Worm (Caenorhabditis elegans) whole organism, L1 larva: ENCODE measurements around the gene srg-56.

Source experiments
- C34B4.2 ChIP-seq: sonication (generic microtip); optimal IDR thresholded peaks from 2 replicates; lab custom pipeline; 2017; ENCODE audit warnings: mild to moderate bottlenecking, missing genetic modification characterization, missing compliant biosample characterization
- Y116A8C.19 ChIP-seq: sonication (generic microtip); optimal IDR thresholded peaks from 2 replicates; lab custom pipeline; 2016; ENCODE audit warnings: missing compliant biosample characterization, missing genetic modification characterization, borderline replicate concordance
- alr-1 ChIP-seq: fragments of 200-800 bp; sonication (Bioruptor generic); optimal IDR thresholded peaks from 2 replicates; lab custom pipeline; 2018; ENCODE audit warnings: borderline replicate concordance, mild to moderate bottlenecking, missing genetic modification characterization, missing compliant biosample characterization
- ama-1 ChIP-seq: fragments of 150-350 bp; optimal IDR thresholded peaks from 2 replicates; lab custom pipeline; 2014
- ceh-63 ChIP-seq: fragments of 200-800 bp; sonication (Bioruptor generic); optimal IDR thresholded peaks from 2 replicates; lab custom pipeline; 2018; ENCODE audit warnings: mild to moderate bottlenecking, missing genetic modification characterization, missing compliant biosample characterization
- ceh-82 ChIP-seq, 3 experiments: fragments of 150-350 bp in 1 of 3; sonication (generic microtip) in 2 of 3; optimal IDR thresholded peaks; 2 replicates each; lab custom pipeline; 2014 to 2017; ENCODE audit warnings: missing biosample characterization in 3 of 3, missing genetic modification characterization in 3 of 3
- ceh-88 ChIP-seq: fragments of 200-800 bp; sonication (Bioruptor generic); IDR thresholded peaks from 2 replicates; pipeline ENCODE4 v1.3.6; 2022; ENCODE audit warnings: missing genetic modification characterization, missing compliant biosample characterization
- efl-1 ChIP-seq, 4 experiments: fragments of 150-350 bp; optimal IDR thresholded peaks in 3 of 4; peaks in 1 of 4; 1 replicate in 1 of 4; 2 replicates in 3 of 4; lab custom pipeline; 2014; ENCODE audit warnings: missing biosample characterization in 2 of 4, missing genetic modification characterization in 2 of 4, missing genetic modification reagents in 2 of 4
- egl-13 ChIP-seq: sonication (generic microtip); optimal IDR thresholded peaks from 2 replicates; lab custom pipeline; 2016; ENCODE audit warnings: missing genotype, missing genetic modification reagents, missing genetic modification characterization, missing compliant biosample characterization
- elt-2 ChIP-seq: sonication (generic microtip); optimal IDR thresholded peaks from 2 replicates; lab custom pipeline; 2016; ENCODE audit warnings: missing genetic modification characterization, mild to moderate bottlenecking, inconsistent platforms, missing compliant biosample characterization, missing genetic modification reagents
- fkh-10 ChIP-seq: sonication (generic microtip); optimal IDR thresholded peaks from 2 replicates; lab custom pipeline; 2017; ENCODE audit warnings: missing biosample characterization, missing genetic modification reagents, missing genetic modification characterization
- fkh-4 ChIP-seq: sonication (generic microtip); optimal IDR thresholded peaks from 2 replicates; lab custom pipeline; 2016; ENCODE audit warnings: missing compliant biosample characterization, missing genetic modification characterization, borderline replicate concordance
- fos-1 ChIP-seq: fragments of 150-350 bp; optimal IDR thresholded peaks from 2 replicates; lab custom pipeline; 2014; ENCODE audit warnings: missing biosample characterization, missing genetic modification characterization
- hlh-17 ChIP-seq: fragments of 200-800 bp; sonication (Bioruptor generic); optimal IDR thresholded peaks from 2 replicates; lab custom pipeline; 2018; ENCODE audit warnings: missing genetic modification characterization, mild to moderate bottlenecking, missing compliant biosample characterization, moderate library complexity, borderline replicate concordance
- isw-1 ChIP-seq: fragments of 200-800 bp; sonication (Bioruptor generic); IDR thresholded peaks from 2 replicates; pipeline ENCODE4 v1.3.6; 2022; ENCODE audit warnings: missing genetic modification characterization, missing compliant biosample characterization
- lin-13 ChIP-seq: fragments of 150-350 bp; optimal IDR thresholded peaks from 2 replicates; lab custom pipeline; 2014; ENCODE audit warnings: missing biosample characterization, missing genetic modification reagents, missing genetic modification characterization
- lin-35 ChIP-seq, 2 experiments: fragments of 150-350 bp; optimal IDR thresholded peaks; 2 replicates each; lab custom pipeline; 2014; ENCODE audit warnings: missing biosample characterization in 2 of 2, missing genetic modification characterization in 2 of 2, missing genetic modification reagents in 2 of 2
- lin-39 ChIP-seq: fragments of 150-350 bp; optimal IDR thresholded peaks from 2 replicates; lab custom pipeline; 2014; ENCODE audit warnings: missing biosample characterization, missing genetic modification reagents, missing genetic modification characterization
- lsy-2 ChIP-seq, 2 experiments: fragments of 150-350 bp; optimal IDR thresholded peaks; 2 replicates each; lab custom pipeline; 2014; ENCODE audit warnings: missing biosample characterization in 2 of 2, missing genetic modification characterization in 2 of 2
- mab-9 ChIP-seq: fragments of 200-800 bp; sonication (Bioruptor generic); IDR thresholded peaks from 2 replicates; pipeline ENCODE4 v1.3.6; 2022; ENCODE audit warnings: missing genetic modification reagents, missing genetic modification characterization, missing compliant biosample characterization
- mep-1 ChIP-seq: fragments of 150-350 bp; optimal IDR thresholded peaks from 2 replicates; lab custom pipeline; 2014; ENCODE audit warnings: missing biosample characterization, missing genetic modification characterization
- nhr-11 ChIP-seq: fragments of 150-350 bp; optimal IDR thresholded peaks from 2 replicates; lab custom pipeline; 2014; ENCODE audit warnings: missing biosample characterization, missing genetic modification characterization
- nhr-12 ChIP-seq: sonication (generic microtip); optimal IDR thresholded peaks from 2 replicates; lab custom pipeline; 2017; ENCODE audit warnings: missing biosample characterization, missing genetic modification characterization
- nhr-47 ChIP-seq: sonication (generic microtip); optimal IDR thresholded peaks from 2 replicates; lab custom pipeline; 2016; ENCODE audit warnings: mild to moderate bottlenecking, missing genetic modification characterization, moderate library complexity, missing compliant biosample characterization
- nhr-71 ChIP-seq: sonication (generic microtip); optimal IDR thresholded peaks from 2 replicates; lab custom pipeline; 2016; ENCODE audit warnings: mild to moderate bottlenecking, missing genetic modification characterization, moderate library complexity, missing compliant biosample characterization
- nhr-76 ChIP-seq: sonication (generic microtip); optimal IDR thresholded peaks from 2 replicates; lab custom pipeline; 2017; ENCODE audit warnings: missing biosample characterization, missing genetic modification characterization
- nhr-84 ChIP-seq: sonication (generic microtip); optimal IDR thresholded peaks from 2 replicates; lab custom pipeline; 2017; ENCODE audit warnings: missing biosample characterization, missing genetic modification characterization
- nhr-85 ChIP-seq: sonication (generic microtip); peaks from one replicate; lab custom pipeline; 2016; ENCODE audit warnings: missing genetic modification characterization, inconsistent platforms, missing compliant biosample characterization
- nhr-90 ChIP-seq: sonication (generic microtip); optimal IDR thresholded peaks from 2 replicates; lab custom pipeline; 2016; ENCODE audit warnings: mild to moderate bottlenecking, missing genetic modification characterization, missing compliant biosample characterization; ENCODE audit not compliant: poor library complexity
- pag-3 ChIP-seq: sonication (generic microtip); optimal IDR thresholded peaks from 2 replicates; lab custom pipeline; 2017; ENCODE audit warnings: missing genetic modification characterization, mild to moderate bottlenecking, missing compliant biosample characterization, antibody characterized with exemption, borderline replicate concordance; ENCODE audit not compliant: insufficient read depth
- pqm-1 ChIP-seq: sonication (generic microtip); optimal IDR thresholded peaks from 3 replicates; lab custom pipeline; 2017; ENCODE audit warnings: missing biosample characterization, missing genetic modification characterization
- snpc-4 ChIP-seq: fragments of 150-350 bp; optimal IDR thresholded peaks from 2 replicates; lab custom pipeline; 2014; ENCODE audit warnings: missing biosample characterization, missing genetic modification characterization
- snu-23 ChIP-seq: sonication (generic microtip); optimal IDR thresholded peaks from 2 replicates; lab custom pipeline; 2016; ENCODE audit warnings: missing genetic modification characterization, missing compliant biosample characterization
- sox-4 ChIP-seq: sonication (generic microtip); optimal IDR thresholded peaks from 2 replicates; lab custom pipeline; 2016; ENCODE audit warnings: missing genetic modification characterization, missing compliant biosample characterization
- sup-37 ChIP-seq: fragments of 200-800 bp; sonication (Bioruptor generic); optimal IDR thresholded peaks from 2 replicates; lab custom pipeline; 2018; ENCODE audit warnings: mild to moderate bottlenecking, missing genetic modification characterization, missing compliant biosample characterization
- tbx-2 ChIP-seq: sonication (generic microtip); optimal IDR thresholded peaks from 2 replicates; lab custom pipeline; 2016; ENCODE audit warnings: missing genetic modification characterization, missing compliant biosample characterization
- unc-130 ChIP-seq: fragments of 150-350 bp; optimal IDR thresholded peaks from 2 replicates; lab custom pipeline; 2017; ENCODE audit warnings: missing biosample characterization, missing genetic modification characterization, inconsistent platforms
- unc-98 ChIP-seq: fragments of 200-800 bp; sonication (Bioruptor generic); IDR thresholded peaks from 2 replicates; pipeline ENCODE4 v1.3.6; 2022; ENCODE audit warnings: missing genetic modification characterization, missing compliant biosample characterization
- vab-15 ChIP-seq: sonication (generic microtip); optimal IDR thresholded peaks from 2 replicates; lab custom pipeline; 2017; ENCODE audit warnings: missing genotype, mild to moderate bottlenecking, missing genetic modification characterization, missing compliant biosample characterization
- xbp-1 ChIP-seq: sonication (generic microtip); optimal IDR thresholded peaks from 2 replicates; lab custom pipeline; 2016; ENCODE audit warnings: missing genetic modification characterization, missing compliant biosample characterization
- zag-1 ChIP-seq: fragments of 150-350 bp; optimal IDR thresholded peaks from 2 replicates; lab custom pipeline; 2014; ENCODE audit warnings: missing biosample characterization, missing genetic modification characterization
- ztf-4 ChIP-seq: fragments of 150-350 bp; optimal IDR thresholded peaks from 2 replicates; lab custom pipeline; 2014; ENCODE audit warnings: missing biosample characterization, missing genetic modification characterization

The srg-56 gene

ce11 chrV:2727101-2727500 lies 11.0 kb downstream of the srg-56 start, which contains the start of gene str-13:
TSS of gene str-13 (minus strand) at chrV:2727201.
- TF ChIP-seq nhr-85 = peak; percentile 39
- TF ChIP-seq mab-9 = no peak

- no peak for TF ChIP-seq vab-15
- no peak for TF ChIP-seq nhr-84 (tag; lab: Kevin White, UChicago)
- no peak for TF ChIP-seq egl-13
- no peak for TF ChIP-seq pqm-1 (tag; lab: Kevin White, UChicago)
- no peak for TF ChIP-seq fos-1 (tag; lab: Kevin White, UChicago)
- TF ChIP-seq isw-1 (GFP tag; lab: Robert Waterston, UW) = no peak
- TF ChIP-seq lsy-2 (tag; optimal IDR thresholded peaks at IDR 0.05; lab: Kevin White, UChicago) = no peak
Measured at ce11 chrV:2725225-2725624, 12.8 kb downstream of the srg-56 start, which contains the start of gene srg-59. TSS of gene srg-59 (minus strand) at chrV:2725325.

ce11 chrV:2722555-2722954 lies 15.5 kb downstream of the srg-56 start, which contains the start of gene srg-60:
TSS of gene srg-60 (minus strand) at chrV:2722655.
- no peak for TF ChIP-seq ztf-4 (tag; lab: Kevin White, UChicago)
- no peak for TF ChIP-seq sup-37
- TF ChIP-seq ceh-82 (tag; optimal IDR thresholded peaks at IDR 0.05; lab: Kevin White, UChicago) = no peak
- TF ChIP-seq nhr-84 (tag; lab: Kevin White, UChicago) = no peak
- no peak for TF ChIP-seq tbx-2 (tag; lab: Kevin White, UChicago)
- TF ChIP-seq ceh-63 (GFP tag; lab: Kevin White, UChicago) = no peak
- TF ChIP-seq pag-3 = no peak
- TF ChIP-seq nhr-11 (tag; lab: Kevin White, UChicago) = no peak

- TF ChIP-seq lin-35 (GFP tag; optimal IDR thresholded peaks at IDR 0.05; lab: Kevin White, UChicago) (no peak), lin-13 (GFP tag; lab: Kevin White, UChicago) (no peak), lin-39 (tag; lab: Kevin White, UChicago) (no peak), C34B4.2 (tag; lab: Kevin White, UChicago) (no peak), unc-98 (GFP tag; lab: Robert Waterston, UW) (no peak), zag-1 (tag; lab: Kevin White, UChicago) (no peak), nhr-85 (no peak), ceh-82 (tag; optimal IDR thresholded peaks at IDR 0.05; lab: Kevin White, UChicago) (no peak), ceh-63 (GFP tag; lab: Kevin White, UChicago) (no peak), ama-1 (lab: Kevin White, UChicago) (no peak), nhr-90 (tag; lab: Kevin White, UChicago) (no peak)
Measured at ce11 chrV:2720763-2721162, 17.3 kb downstream of the srg-56 start, which contains the start of gene srt-27. TSS of gene srt-27 (minus strand) at chrV:2720863.

ce11 chrV:2718688-2719185 lies 19.3 kb downstream of the srg-56 start, which contains the start of gene srt-29:
TSS of gene srt-29 (minus strand) at chrV:2719135.
- no peak for TF ChIP-seq fkh-4 (tag; lab: Kevin White, UChicago)
- no peak for TF ChIP-seq Y116A8C.19 (tag; lab: Kevin White, UChicago)
- no peak for TF ChIP-seq sox-4
- no peak for TF ChIP-seq nhr-12
- TF ChIP-seq alr-1 (tag; lab: Kevin White, UChicago) = no peak
- no peak for TF ChIP-seq nhr-47
- no peak for TF ChIP-seq fkh-10 (GFP tag; lab: Kevin White, UChicago)
- TF ChIP-seq zag-1 (tag; lab: Kevin White, UChicago) = no peak
- TF ChIP-seq snu-23 (GFP tag; lab: Kevin White, UChicago) = no peak
- TF ChIP-seq, all 84 proteins: peak for 0

ce11 chrV:2716933-2717332 lies 21.1 kb downstream of the srg-56 start:
- no peak for TF ChIP-seq efl-1 (optimal IDR thresholded peaks at IDR 0.05; lab: Kevin White, UChicago)
- no peak for TF ChIP-seq efl-1 (GFP tag; optimal IDR thresholded peaks at IDR 0.05 in 1 of 2; lab: Kevin White, UChicago)
- TF ChIP-seq sox-4 = no peak
- no peak for TF ChIP-seq ceh-88
- TF ChIP-seq unc-130 (tag; lab: Kevin White, UChicago) = no peak
- TF ChIP-seq unc-98 (GFP tag; lab: Robert Waterston, UW) = no peak
- TF ChIP-seq fkh-4 (tag; lab: Kevin White, UChicago) = no peak
- TF ChIP-seq fkh-10 (GFP tag; lab: Kevin White, UChicago) = no peak
- TF ChIP-seq xbp-1 = no peak
- no peak for TF ChIP-seq nhr-71
- no peak for TF ChIP-seq mep-1
- TF ChIP-seq elt-2 = no peak
- TF ChIP-seq snpc-4 = no peak
- no peak for TF ChIP-seq tbx-2 (tag; lab: Kevin White, UChicago)
- TF ChIP-seq hlh-17 (GFP tag; lab: Kevin White, UChicago) = no peak
- TF ChIP-seq egl-13 = no peak
- no peak for TF ChIP-seq nhr-76
